Worm (Caenorhabditis elegans) whole organism, midembryonic: Measurements from ENCODE around the gene srx-14.

ENCODE experiments used
- cog-1 ChIP-seq: sonication (generic microtip); optimal IDR thresholded peaks from 2 replicates; lab custom pipeline; 2016; ENCODE audit warnings: missing genetic modification characterization, missing compliant biosample characterization
- flt-1 ChIP-seq: fragments of 200-800 bp; sonication (Bioruptor generic); IDR thresholded peaks from 2 replicates; pipeline ENCODE4 v1.3.6; 2022; ENCODE audit warnings: missing genetic modification characterization, missing compliant biosample characterization
- med-1 ChIP-seq: sonication (generic microtip); optimal IDR thresholded peaks from 2 replicates; lab custom pipeline; 2017; ENCODE audit warnings: missing genetic modification characterization, mild to moderate bottlenecking, missing compliant biosample characterization, antibody characterized with exemption, missing genetic modification reagents; ENCODE audit not compliant: insufficient read depth
- tab-1 ChIP-seq: fragments of 200-800 bp; sonication (Bioruptor generic); IDR thresholded peaks from 2 replicates; pipeline ENCODE4 v1.3.6; 2022; ENCODE audit warnings: missing genetic modification characterization, missing compliant biosample characterization
- ztf-29 ChIP-seq: fragments of 200-800 bp; sonication (Bioruptor generic); IDR thresholded peaks from 2 replicates; pipeline ENCODE4 v1.3.6; 2022; ENCODE audit warnings: missing genetic modification reagents, missing genetic modification characterization, missing compliant biosample characterization

DNA sequence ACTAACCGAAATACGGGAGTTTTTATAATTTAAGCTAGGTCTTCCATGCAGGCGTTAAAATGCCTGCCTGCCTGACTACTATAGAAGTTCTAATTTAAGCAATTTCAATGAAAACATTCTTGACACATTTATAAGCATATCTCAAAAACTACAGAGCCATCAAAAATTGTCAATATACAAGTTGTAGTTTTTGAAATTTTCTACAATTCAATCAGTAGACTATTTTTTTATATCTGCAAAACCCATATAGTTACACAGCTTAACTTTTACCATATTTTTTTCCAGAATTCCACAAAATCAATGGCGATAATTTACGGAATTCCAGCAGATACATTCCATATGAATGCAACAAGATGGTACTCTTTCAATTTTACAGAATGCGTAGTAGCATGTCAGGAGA lies 49.6 kb upstream of the srx-14 start, which contains the start of gene C50A2.7:
- TF ChIP-seq flt-1 (no peak), tab-1 (GFP tag; lab: Robert Waterston, UW) (no peak), med-1 (GFP tag; lab: Kevin White, UChicago) (no peak), ztf-29 (GFP tag; lab: Robert Waterston, UW) (no peak), cog-1 (no peak)
